Fruit fly (Drosophila melanogaster) whole organism: Measurements from ENCODE around the gene CG31988.

ENCODE experiments used
- CG8478 ChIP-seq: fragments of >200 bp; optimal IDR thresholded peaks from 2 replicates; lab custom pipeline; 2018; ENCODE audit warnings: inconsistent platforms
- Dll ChIP-seq: fragments of >200 bp; optimal IDR thresholded peaks from 2 replicates; lab custom pipeline; 2017
- EcR ChIP-seq, 2 experiments: fragments of >200 bp; optimal IDR thresholded peaks; 2 replicates each; lab custom pipeline; 2017; ENCODE audit warnings: missing biosample characterization in 2 of 2, missing genetic modification characterization in 2 of 2, missing genetic modification reagents in 2 of 2
- psq ChIP-seq: fragments of >200 bp; optimal IDR thresholded peaks from 2 replicates; lab custom pipeline; 2017
- usp ChIP-seq: fragments of >200 bp; optimal IDR thresholded peaks from 2 replicates; lab custom pipeline; 2017; ENCODE audit warnings: missing biosample characterization, missing genetic modification characterization, mixed read lengths

DNA sequence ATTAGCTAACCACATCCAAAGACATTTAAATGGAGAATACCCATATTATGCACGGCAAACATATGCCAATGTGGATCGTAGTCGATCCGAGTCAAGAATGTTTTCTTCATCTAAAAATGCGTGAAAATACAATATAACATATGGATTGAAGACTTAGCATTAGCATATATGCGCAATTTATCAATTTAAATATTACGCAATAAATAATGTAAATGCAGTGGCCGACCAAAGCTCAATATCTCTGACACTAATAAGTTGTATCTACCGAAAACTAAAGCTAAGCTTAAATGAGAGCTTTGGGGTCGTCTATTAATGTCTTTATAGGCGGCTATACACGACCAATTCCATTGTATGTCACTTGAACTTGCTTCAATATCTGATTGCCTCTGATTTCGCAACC lies 32.9 kb upstream of the CG31988 start:
- no peak for TF ChIP-seq psq (lab: Kevin White, UChicago)
- no peak for TF ChIP-seq usp (GFP tag; lab: Kevin White, UChicago)
- TF ChIP-seq EcR (GFP tag; optimal IDR thresholded peaks at IDR 0.05; lab: Kevin White, UChicago) = no peak
- no peak for TF ChIP-seq CG8478 (lab: Kevin White, UChicago)
- TF ChIP-seq Dll (lab: Kevin White, UChicago) = no peak
